Fruit fly (Drosophila melanogaster): Measurements from ENCODE around the gene Coq4.

The Coq4 gene

dm6 chr3L:17433555-17433954 is at the start of gene Coq4, which contains the start of gene CG32176 (continued):
- TF ChIP-seq CG4328 (GFP tag; optimal IDR thresholded peaks at IDR 0.05) = peak; percentile 95
- TF ChIP-seq CG7357 (GFP tag; IDR thresholded peaks at IDR 0.05) = peak; percentile 94
- TF ChIP-seq CG2875 (GFP tag; optimal IDR thresholded peaks at IDR 0.05) = peak; percentile 93
- TF ChIP-seq dimm (GFP tag; IDR thresholded peaks at IDR 0.05) = peak; percentile 95
- TF ChIP-seq CG34422 (GFP tag; IDR thresholded peaks at IDR 0.05) = peak; percentile 99
- peak; percentile 59 for TF ChIP-seq inv (GFP tag; IDR thresholded peaks at IDR 0.05; ENCODE audit: partially characterized antibody)
- TF ChIP-seq bcd (GFP tag; optimal IDR thresholded peaks at IDR 0.05) = peak; percentile 98
- no peak for TF ChIP-seq yki (optimal IDR thresholded peaks at IDR 0.05)
- no peak for TF ChIP-seq Lpt (GFP tag; optimal IDR thresholded peaks at IDR 0.05)
- TF ChIP-seq Poxn (GFP tag; IDR thresholded peaks at IDR 0.05) = peak; percentile 91
- TF ChIP-seq danr (GFP tag; IDR thresholded peaks at IDR 0.05) = peak; percentile 92
- peak; percentile 81 for TF ChIP-seq fd102C (GFP tag; optimal IDR thresholded peaks at IDR 0.05)
- TF ChIP-seq toy (GFP tag; IDR thresholded peaks at IDR 0.05) = peak; percentile 91
- peak; percentile 99 for TF ChIP-seq vvl (GFP tag; IDR thresholded peaks at IDR 0.05)
- TF ChIP-seq CG2199 (GFP tag; IDR thresholded peaks at IDR 0.05) = peak; percentile 93
- peak; percentile 49; the same call in 1 of the 2 replicates for TF ChIP-seq amos (GFP tag; IDR thresholded peaks at IDR 0.05; ENCODE audit: partially characterized antibody)
- peak; percentile 78 for TF ChIP-seq CG10321 (GFP tag; IDR thresholded peaks at IDR 0.05)
- peak; percentile 97 for TF ChIP-seq seq (GFP tag; IDR thresholded peaks at IDR 0.05)
- TF ChIP-seq CG2120 (GFP tag; optimal IDR thresholded peaks at IDR 0.05) = peak; percentile 99
- TF ChIP-seq mirr (GFP tag; optimal IDR thresholded peaks at IDR 0.05) = peak; percentile 95
- peak; percentile 95 for TF ChIP-seq CG32767 (GFP tag; IDR thresholded peaks at IDR 0.05)
- TF ChIP-seq E2f2 (GFP tag; IDR thresholded peaks at IDR 0.05) = peak; percentile 81
- TF ChIP-seq CG17912 (GFP tag; optimal IDR thresholded peaks at IDR 0.05) = peak; percentile 90
- TF ChIP-seq fru (optimal IDR thresholded peaks at IDR 0.05) = no peak
- peak; percentile 98 for TF ChIP-seq Ssrp (tag; optimal IDR thresholded peaks at IDR 0.05)
- TF ChIP-seq insv (GFP tag; optimal IDR thresholded peaks at IDR 0.05) = peak in 1 of 2 experiments; percentile 74
- TF ChIP-seq CG1647 (GFP tag; optimal IDR thresholded peaks at IDR 0.05) = peak; percentile 98
- peak; percentile 87 for TF ChIP-seq CG6654 (GFP tag; optimal IDR thresholded peaks at IDR 0.05)
- peak; percentile 96 for TF ChIP-seq CG6175 (GFP tag; IDR thresholded peaks at IDR 0.05)
- TF ChIP-seq Doc3 (GFP tag; IDR thresholded peaks at IDR 0.05; ENCODE audit: partially characterized antibody) = no peak
- peak; percentile 97 for TF ChIP-seq CG17328 (GFP tag; IDR thresholded peaks at IDR 0.05)
- peak; percentile 97 for TF ChIP-seq Rx (GFP tag; IDR thresholded peaks at IDR 0.05)
- peak; percentile 97 for TF ChIP-seq CG5245 (GFP tag; optimal IDR thresholded peaks at IDR 0.05)
- peak; percentile 97 for TF ChIP-seq stc (GFP tag; IDR thresholded peaks at IDR 0.05)
- peak; percentile 98 for TF ChIP-seq Max (GFP tag; optimal IDR thresholded peaks at IDR 0.05)
- TF ChIP-seq CG10979 (tag; optimal IDR thresholded peaks at IDR 0.05) = peak; percentile 96
- TF ChIP-seq gfzf (GFP tag; optimal IDR thresholded peaks at IDR 0.05) = no peak
- peak; percentile 100 for TF ChIP-seq lilli (GFP tag; optimal IDR thresholded peaks at IDR 0.05)
- peak; percentile 98 for TF ChIP-seq lab (GFP tag; optimal IDR thresholded peaks at IDR 0.05)
- TF ChIP-seq dati (GFP tag; IDR thresholded peaks at IDR 0.05) = peak; percentile 92
- peak; percentile 93 for TF ChIP-seq psq (GFP tag; optimal IDR thresholded peaks at IDR 0.05)
- TF ChIP-seq CG1233 (GFP tag; optimal IDR thresholded peaks at IDR 0.05) = peak; percentile 97
- TF ChIP-seq CG7556 (GFP tag; optimal IDR thresholded peaks at IDR 0.05) = peak; percentile 95
- peak; percentile 93 for TF ChIP-seq CG1529 (GFP tag; optimal IDR thresholded peaks at IDR 0.05)
- TF ChIP-seq exex (tag; optimal IDR thresholded peaks at IDR 0.05) = peak; percentile 83
- no peak; the same call in 2 of the 3 replicates for TF ChIP-seq zen2 (GFP tag; IDR thresholded peaks at IDR 0.05; ENCODE audit: partially characterized antibody)
- TF ChIP-seq fd64A (GFP tag; optimal IDR thresholded peaks at IDR 0.05) = peak; percentile 91
- peak; percentile 97 for TF ChIP-seq CG6272 (GFP tag; IDR thresholded peaks at IDR 0.05)
- TF ChIP-seq zen (tag; optimal IDR thresholded peaks at IDR 0.05) = peak; percentile 97
- peak; percentile 97 for TF ChIP-seq Atf6 (GFP tag; IDR thresholded peaks at IDR 0.05)
- peak; percentile 97 for TF ChIP-seq CG33213 (GFP tag; optimal IDR thresholded peaks at IDR 0.05)
- TF ChIP-seq CG43689 (GFP tag; IDR thresholded peaks at IDR 0.05) = peak; percentile 94
